Worm (Caenorhabditis elegans): ENCODE results near the gene K09E9.7.

K09E9.7 gene

DNA sequence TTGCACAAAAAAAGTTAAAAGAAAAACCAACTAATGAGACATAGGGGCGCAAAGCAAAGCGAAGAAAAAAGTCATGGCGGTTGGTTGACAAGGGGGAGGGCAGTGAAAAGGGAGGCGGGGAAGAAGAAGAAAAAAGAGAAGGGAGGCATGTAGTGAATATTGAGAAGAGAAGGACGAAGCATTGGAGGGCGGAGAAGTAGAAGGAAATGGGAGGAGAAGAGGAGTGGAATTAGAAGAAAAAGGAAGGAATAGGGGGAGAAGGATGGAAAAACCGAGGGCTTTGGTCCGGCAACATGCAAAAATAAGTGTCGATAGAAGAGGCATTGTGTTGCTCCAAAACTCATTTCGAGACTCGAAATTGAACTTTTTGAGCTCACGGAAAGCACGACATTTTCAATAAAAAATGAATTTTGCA lies 9.9 kb upstream of the K09E9.7 start (continued):
- TF ChIP-seq lin-13 (GFP tag; optimal IDR thresholded peaks at IDR 0.05) (no peak), zip-2 (tag; optimal IDR thresholded peaks at IDR 0.05) (no peak), dmd-8 (GFP tag; IDR thresholded peaks at IDR 0.05) (no peak), lir-3 (tag; optimal IDR thresholded peaks at IDR 0.05) (no peak), mxl-2 (GFP tag; conservative IDR thresholded peaks at IDR 0.05) (no peak), fkh-10 (GFP tag; optimal IDR thresholded peaks at IDR 0.05) (peak; percentile 75), lin-29 (GFP tag; IDR thresholded peaks at IDR 0.05) (no peak), egl-27 (tag; optimal IDR thresholded peaks at IDR 0.05) (no peak), madf-5 (GFP tag; IDR thresholded peaks at IDR 0.05) (no peak), T20F7.1 (GFP tag; optimal IDR thresholded peaks at IDR 0.05) (no peak), zfp-2 (tag; optimal IDR thresholded peaks at IDR 0.05) (no peak), egl-43 (GFP tag; IDR thresholded peaks at IDR 0.05) (no peak; the same call in 1 of the 2 replicates), ZK546.5 (tag; optimal IDR thresholded peaks at IDR 0.05) (no peak), lim-7 (GFP tag; IDR thresholded peaks at IDR 0.05) (no peak), lsy-2 (tag; optimal IDR thresholded peaks at IDR 0.05) (peak in 1 of 2 experiments; percentile 45), nhr-48 (tag; optimal IDR thresholded peaks at IDR 0.05) (no peak), F44E2.7 (GFP tag; IDR thresholded peaks at IDR 0.05) (no peak), nhr-11 (tag; optimal IDR thresholded peaks at IDR 0.05) (no peak), unc-130 (GFP tag; optimal IDR thresholded peaks at IDR 0.05) (no peak), spr-3 (GFP tag; optimal IDR thresholded peaks at IDR 0.05) (no peak), snpc-4 (tag; optimal IDR thresholded peaks at IDR 0.05) (no peak), nhr-111 (GFP tag; optimal IDR thresholded peaks at IDR 0.05) (no peak), ces-1 (GFP tag; optimal IDR thresholded peaks at IDR 0.05) (no peak), ceh-28 (tag; optimal IDR thresholded peaks at IDR 0.05) (no peak), pha-4 (GFP tag; IDR thresholded peaks at IDR 0.05) (no peak), pha-4 (tag; optimal IDR thresholded peaks at IDR 0.05) (no peak), attf-4 (tag; optimal IDR thresholded peaks at IDR 0.05) (no peak), nhr-10 (tag; optimal IDR thresholded peaks at IDR 0.05) (no peak), tag-97 (GFP tag; IDR thresholded peaks at IDR 0.05) (no peak), ztf-11 (tag; optimal IDR thresholded peaks at IDR 0.05) (no peak), hlh-30 (tag; optimal IDR thresholded peaks at IDR 0.05; ENCODE audit: insufficient read depth) (peak; percentile 54), arid-1 (GFP tag; conservative IDR thresholded peaks at IDR 0.05) (no peak), zfp-3 (GFP tag; conservative IDR thresholded peaks at IDR 0.05) (no peak), lin-39 (tag; optimal IDR thresholded peaks at IDR 0.05) (no peak), dmd-6 (GFP tag; IDR thresholded peaks at IDR 0.05) (no peak), F37D6.2 (tag; optimal IDR thresholded peaks at IDR 0.05) (no peak), aha-1 (tag) (peak; percentile 61), dmd-9 (GFP tag; IDR thresholded peaks at IDR 0.05) (no peak), ztf-7 (tag; optimal IDR thresholded peaks at IDR 0.05) (no peak), hlh-11 (tag; optimal IDR thresholded peaks at IDR 0.05) (peak; percentile 22), duxl-1 (tag; optimal IDR thresholded peaks at IDR 0.05; ENCODE audit: poor library complexity) (no peak), ceh-82 (tag; optimal IDR thresholded peaks at IDR 0.05) (no peak), ceh-62 (tag; optimal IDR thresholded peaks at IDR 0.05) (no peak), php-3 (GFP tag; IDR thresholded peaks at IDR 0.05) (no peak), R02D3.7 (tag; optimal IDR thresholded peaks at IDR 0.05) (no peak), zag-1 (tag; optimal IDR thresholded peaks at IDR 0.05) (no peak), nhr-42 (GFP tag; IDR thresholded peaks at IDR 0.05) (no peak), daf-16 (GFP tag; optimal IDR thresholded peaks at IDR 0.05) (no peak), daf-16 (tag; optimal IDR thresholded peaks at IDR 0.05) (no peak), D1046.2 (GFP tag; IDR thresholded peaks at IDR 0.05) (no peak), F49E8.2 (tag; optimal IDR thresholded peaks at IDR 0.05; ENCODE audit: borderline replicate concordance) (no peak), jun-1 (tag; optimal IDR thresholded peaks at IDR 0.05) (no peak), mdt-29 (GFP tag; IDR thresholded peaks at IDR 0.05) (no peak), gei-8 (GFP tag; optimal IDR thresholded peaks at IDR 0.05) (no peak)

Measured in whole organism, L4 larva.